Worm (Caenorhabditis elegans): ENCODE measurements around the gene Y46G5A.29.

ce11 chrII:12865604-12866003 is 9.6 kb downstream of the Y46G5A.29 start, which contains the start of gene snf-5:
- no peak for TF ChIP-seq ets-4 (tag; optimal IDR thresholded peaks at IDR 0.05)
- TF ChIP-seq nfya-1 (tag; optimal IDR thresholded peaks at IDR 0.05), result no peak
- no peak for TF ChIP-seq pqm-1 (tag; optimal IDR thresholded peaks at IDR 0.05)
- TF ChIP-seq eyg-1 (tag; optimal IDR thresholded peaks at IDR 0.05), result no peak
- no peak for TF ChIP-seq pha-4 (tag; optimal IDR thresholded peaks at IDR 0.05)
- TF ChIP-seq tbx-2 (tag; optimal IDR thresholded peaks at IDR 0.05), result no peak
- no peak for TF ChIP-seq ceh-22 (tag; optimal IDR thresholded peaks at IDR 0.05)
- TF ChIP-seq gmeb-2 (tag; optimal IDR thresholded peaks at IDR 0.05), result no peak

Data from whole organism, late embryonic.